Fruit fly (Drosophila melanogaster): ENCODE data around the gene CG42494.
A peak's percentile ranks its signal among the peaks of the same experiment; 100 is the strongest.

DNA sequence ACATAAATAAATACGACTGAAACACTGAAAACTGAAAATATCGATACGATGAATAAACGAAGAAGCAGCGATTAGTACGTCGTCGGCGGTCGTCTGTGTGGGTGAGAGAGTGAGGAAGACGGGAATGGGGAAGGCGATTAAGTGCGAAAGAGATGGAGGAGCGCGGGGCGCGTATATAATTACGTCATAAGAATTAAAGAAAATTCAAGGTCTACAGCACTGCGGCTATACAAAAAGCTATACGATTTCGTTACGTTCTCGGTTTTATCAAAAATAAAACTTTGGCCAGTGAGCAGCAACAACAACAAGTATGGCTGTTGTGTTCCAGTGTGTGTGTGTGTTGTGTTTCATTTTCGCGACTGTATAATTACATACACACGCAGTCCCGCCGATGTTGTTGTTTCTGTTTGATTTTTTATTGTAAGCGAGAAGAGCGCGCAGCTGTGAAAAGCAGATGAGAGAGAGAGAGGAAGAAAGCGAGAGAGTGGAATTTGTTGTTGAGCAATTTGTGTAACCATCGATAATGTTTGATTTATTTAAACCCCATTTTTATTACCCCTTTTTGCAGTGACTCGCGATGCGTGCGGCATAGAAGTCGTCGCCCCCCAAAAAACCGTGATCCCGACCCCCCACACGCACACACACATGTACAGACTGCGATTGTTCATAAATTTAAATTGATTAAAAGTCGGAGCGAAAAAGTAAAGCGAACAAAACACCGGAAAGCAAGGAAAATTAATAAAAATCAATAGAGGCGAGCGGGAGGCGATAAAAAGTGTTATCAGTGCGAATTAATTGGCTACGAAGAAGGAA lies 34.9 kb upstream of the CG42494 start:
- TF ChIP-seq HLH106 (tag; optimal IDR thresholded peaks at IDR 0.05) (no peak), pan (optimal IDR thresholded peaks at IDR 0.05) (no peak), sv (GFP tag; optimal IDR thresholded peaks at IDR 0.05) (no peak), psq (GFP tag; optimal IDR thresholded peaks at IDR 0.05) (peak; percentile 62), h (GFP tag; optimal IDR thresholded peaks at IDR 0.05) (peak; percentile 9), Vsx2 (GFP tag; optimal IDR thresholded peaks at IDR 0.05; ENCODE audit: partially characterized antibody) (no peak)

Measured in whole organism, wandering third instar larva.